Worm (Caenorhabditis elegans) whole organism, dauer: ENCODE results near the gene Y15E3A.5.

Source experiments
- unc-62 ChIP-seq: sonication (generic microtip); optimal IDR thresholded peaks from 2 replicates; lab custom pipeline; 2017; ENCODE audit warnings: missing biosample characterization, missing genetic modification reagents, missing genetic modification characterization

The Y15E3A.5 gene

ce11 chrX:15330664-15331063 lies 9.7 kb upstream of the Y15E3A.5 start, which contains the start of gene Y15E3A.4:
TSS of gene Y15E3A.4 (plus strand) at chrX:15330964.
- no peak for TF ChIP-seq unc-62 (GFP tag; lab: Kevin White, UChicago)

- TF ChIP-seq unc-62 (GFP tag; lab: Kevin White, UChicago), result no peak
Measured at ce11 chrX:15334897-15335296, 5.5 kb upstream of the Y15E3A.5 start.

ce11 chrX:15335636-15336035 lies 4.7 kb upstream of the Y15E3A.5 start:
- no peak for TF ChIP-seq unc-62 (GFP tag; lab: Kevin White, UChicago)

ce11 chrX:15336392-15336791 lies 4.0 kb upstream of the Y15E3A.5 start:
- no peak for TF ChIP-seq unc-62 (GFP tag; lab: Kevin White, UChicago)

- no peak for TF ChIP-seq unc-62 (GFP tag; lab: Kevin White, UChicago)
Measured at ce11 chrX:15338195-15338594, 2.2 kb upstream of the Y15E3A.5 start.

ce11 chrX:15340743-15341142 lies 385 bp downstream of the Y15E3A.5 start:
- no peak for TF ChIP-seq unc-62 (GFP tag; lab: Kevin White, UChicago)

ce11 chrX:15342092-15342491 lies 1.7 kb downstream of the Y15E3A.5 start:
- TF ChIP-seq unc-62 (GFP tag; lab: Kevin White, UChicago), result no peak

- no peak for TF ChIP-seq unc-62 (GFP tag; lab: Kevin White, UChicago)
Measured at ce11 chrX:15342744-15343259, 2.4 kb downstream of the Y15E3A.5 start.

ce11 chrX:15343971-15344370 lies 3.6 kb downstream of the Y15E3A.5 start:
- TF ChIP-seq unc-62 (GFP tag; lab: Kevin White, UChicago), result no peak

ce11 chrX:15345346-15346198 lies 5.2 kb downstream of the Y15E3A.5 start:
- no peak for TF ChIP-seq unc-62 (GFP tag; lab: Kevin White, UChicago)

ce11 chrX:15347680-15348079 lies 7.3 kb downstream of the Y15E3A.5 start:
- TF ChIP-seq unc-62 (GFP tag; lab: Kevin White, UChicago), result no peak

- TF ChIP-seq unc-62 (GFP tag; lab: Kevin White, UChicago), result no peak
Measured at ce11 chrX:15352871-15353270, 12.5 kb downstream of the Y15E3A.5 start.

- TF ChIP-seq unc-62 (GFP tag; lab: Kevin White, UChicago), result no peak
Measured at ce11 chrX:15353874-15354480, 13.6 kb downstream of the Y15E3A.5 start.

- no peak for TF ChIP-seq unc-62 (GFP tag; lab: Kevin White, UChicago)
Measured at ce11 chrX:15354938-15355337, 14.6 kb downstream of the Y15E3A.5 start, which contains the start of gene nfki-1. TSS of gene nfki-1 (plus strand) at chrX:15355238.

ce11 chrX:15355603-15356002 lies 15.2 kb downstream of the Y15E3A.5 start:
- no peak for TF ChIP-seq unc-62 (GFP tag; lab: Kevin White, UChicago)

- TF ChIP-seq unc-62 (GFP tag; lab: Kevin White, UChicago), result no peak
Measured at ce11 chrX:15362152-15362922, 22.0 kb downstream of the Y15E3A.5 start.
